Fruit fly (Drosophila melanogaster): ENCODE measurements around the gene CG15404.

CG15404 gene

dm6 chr2L:3144709-3145108 lies 29.1 kb upstream of the CG15404 start, which contains the start of gene toc:
TSS of gene toc (minus strand) at chr2L:3144786.
- TF ChIP-seq dsx (GFP tag; optimal IDR thresholded peaks at IDR 0.05; ENCODE audit: poor library complexity, severe bottlenecking), result peak; percentile 42
- TF ChIP-seq CG15336 (GFP tag; IDR thresholded peaks at IDR 0.05), result 0 out of 2 replicates have a peak, but pooled peaks have one; percentile 8
- TF ChIP-seq CG11762 (GFP tag; optimal IDR thresholded peaks at IDR 0.05; ENCODE audit: insufficient read depth), result no peak

DNA sequence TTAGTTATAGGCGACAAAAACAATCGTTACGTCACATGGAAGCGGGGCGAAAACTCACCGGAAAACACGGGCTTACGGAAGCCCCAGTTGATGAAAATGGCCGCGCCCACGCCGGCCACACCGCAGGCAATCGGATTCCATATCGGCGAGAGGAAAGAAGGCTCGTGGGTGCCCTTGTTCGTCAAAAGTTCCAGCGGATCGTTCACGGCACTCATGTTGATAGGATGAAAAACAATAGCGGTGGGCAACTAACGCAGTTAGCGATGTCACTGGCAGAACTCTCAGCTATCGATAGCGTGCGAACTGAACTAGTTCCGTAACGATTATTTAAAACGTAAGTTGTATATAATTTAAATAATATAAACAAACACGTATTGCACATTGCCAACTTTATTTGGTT lies 28.3 kb upstream of the CG15404 start, which contains the start of gene ND-B14.5B:
ND-B14.5B (minus strand) TSS at position 379 of the 400 bp plus-strand sequence.
- TF ChIP-seq vri (GFP tag; optimal IDR thresholded peaks at IDR 0.05), result peak; percentile 54
- no peak for TF ChIP-seq CG3032 (tag; optimal IDR thresholded peaks at IDR 0.05)

dm6 chr2L:3145897-3146296 lies 27.9 kb upstream of the CG15404 start:
- TF ChIP-seq vri (GFP tag; optimal IDR thresholded peaks at IDR 0.05), result no peak

DNA sequence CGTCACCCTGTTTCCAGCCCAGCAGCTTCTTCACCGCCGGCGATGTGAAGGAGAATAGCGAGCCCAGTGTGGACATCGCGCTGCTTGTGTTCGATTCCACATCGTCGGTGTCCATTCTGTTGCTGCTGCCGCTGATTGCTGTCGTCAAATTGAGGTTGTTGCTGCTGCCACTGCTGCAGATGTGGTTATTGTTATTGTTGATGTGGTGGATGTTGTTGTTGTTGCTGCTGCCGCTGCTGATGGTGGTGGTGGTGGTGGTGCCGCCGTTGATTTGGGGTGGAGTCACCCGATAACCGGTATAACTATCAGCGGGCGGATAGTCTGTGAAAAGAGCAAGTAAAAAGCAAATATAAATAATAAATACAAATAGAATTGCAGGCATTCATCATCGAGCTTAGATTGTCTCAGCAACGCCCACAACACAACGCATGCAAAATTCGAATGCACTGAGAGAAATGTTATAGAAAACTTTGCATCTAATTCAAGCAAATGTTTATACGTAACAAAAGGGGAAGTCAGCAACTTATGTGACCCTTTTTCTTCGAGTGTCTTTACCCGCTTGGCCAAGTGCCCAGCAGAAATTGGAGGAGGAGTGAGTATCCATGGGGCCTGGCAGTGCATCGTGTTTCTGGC lies 24.7 kb upstream of the CG15404 start:
- TF ChIP-seq dsx (GFP tag; optimal IDR thresholded peaks at IDR 0.05; ENCODE audit: poor library complexity, severe bottlenecking), result no peak
- TF ChIP-seq ss (GFP tag; optimal IDR thresholded peaks at IDR 0.05), result no peak
- no peak for TF ChIP-seq CG10669 (GFP tag; optimal IDR thresholded peaks at IDR 0.05)
- no peak for TF ChIP-seq CG11762 (GFP tag; optimal IDR thresholded peaks at IDR 0.05; ENCODE audit: insufficient read depth)
- no peak for TF ChIP-seq Ets21C (GFP tag; optimal IDR thresholded peaks at IDR 0.05)
- peak; percentile 50 for TF ChIP-seq Eip78C (GFP tag)
- TF ChIP-seq CG6792 (GFP tag; optimal IDR thresholded peaks at IDR 0.05), result no peak
- no peak for TF ChIP-seq CG8319 (GFP tag; optimal IDR thresholded peaks at IDR 0.05)
- no peak for TF ChIP-seq Sox14 (GFP tag; optimal IDR thresholded peaks at IDR 0.05)
- peak; percentile 8 for TF ChIP-seq fkh (GFP tag; optimal IDR thresholded peaks at IDR 0.05)
- TF ChIP-seq cyc (GFP tag; optimal IDR thresholded peaks at IDR 0.05), result no peak
- TF ChIP-seq CG6276 (GFP tag; optimal IDR thresholded peaks at IDR 0.05), result no peak
- peak; percentile 66 for TF ChIP-seq Lpt (GFP tag; optimal IDR thresholded peaks at IDR 0.05)
- TF ChIP-seq CG8632 (GFP tag; optimal IDR thresholded peaks at IDR 0.05), result no peak
- TF ChIP-seq CG3032 (tag; optimal IDR thresholded peaks at IDR 0.05), result no peak
- TF ChIP-seq Gug (GFP tag; IDR thresholded peaks at IDR 0.05), result peak; percentile 48; the same call in 1 of the 2 replicates
- no peak for TF ChIP-seq CG11902 (GFP tag; optimal IDR thresholded peaks at IDR 0.05)
- TF ChIP-seq CG9139 (GFP tag; optimal IDR thresholded peaks at IDR 0.05), result no peak
- no peak for TF ChIP-seq Met (GFP tag; optimal IDR thresholded peaks at IDR 0.05)
- no peak for TF ChIP-seq Sox15 (GFP tag; optimal IDR thresholded peaks at IDR 0.05)
- TF ChIP-seq CG6808 (GFP tag; optimal IDR thresholded peaks at IDR 0.05), result no peak
- no peak for TF ChIP-seq Smox (GFP tag; optimal IDR thresholded peaks at IDR 0.05)
- peak; percentile 67 for TF ChIP-seq Hr4 (GFP tag; optimal IDR thresholded peaks at IDR 0.05)
- no peak for TF ChIP-seq Sox102F (GFP tag; optimal IDR thresholded peaks at IDR 0.05)
- no peak for TF ChIP-seq vri (GFP tag; optimal IDR thresholded peaks at IDR 0.05)
- TF ChIP-seq CG32006 (GFP tag; optimal IDR thresholded peaks at IDR 0.05), result peak; percentile 69
- TF ChIP-seq CG6163 (GFP tag; IDR thresholded peaks at IDR 0.05), result peak; percentile 48; the same call in 2 of the 3 replicates
- TF ChIP-seq CG6854 (GFP tag; optimal IDR thresholded peaks at IDR 0.05), result no peak
- no peak for TF ChIP-seq spab (GFP tag; optimal IDR thresholded peaks at IDR 0.05)
- no peak for TF ChIP-seq CG3919 (GFP tag; optimal IDR thresholded peaks at IDR 0.05)
- no peak for TF ChIP-seq fd59A (GFP tag; optimal IDR thresholded peaks at IDR 0.05)
- TF ChIP-seq CG8119 (GFP tag; IDR thresholded peaks at IDR 0.05), result peak; percentile 69; the same call in 2 of the 3 replicates
- no peak for TF ChIP-seq CG10631 (GFP tag; optimal IDR thresholded peaks at IDR 0.05)
- no peak for TF ChIP-seq acj6 (GFP tag; optimal IDR thresholded peaks at IDR 0.05)
- TF ChIP-seq net (GFP tag; optimal IDR thresholded peaks at IDR 0.05), result peak; percentile 15
- no peak for TF ChIP-seq topi (GFP tag; optimal IDR thresholded peaks at IDR 0.05)
- TF ChIP-seq salr (GFP tag; optimal IDR thresholded peaks at IDR 0.05), result no peak
- no peak for TF ChIP-seq Blimp-1 (GFP tag; optimal IDR thresholded peaks at IDR 0.05)
- peak; percentile 58 for TF ChIP-seq CG15336 (GFP tag; IDR thresholded peaks at IDR 0.05)
- TF ChIP-seq fd85E (GFP tag; optimal IDR thresholded peaks at IDR 0.05), result no peak
- no peak for TF ChIP-seq svp (GFP tag)
- TF ChIP-seq CG16779 (tag; optimal IDR thresholded peaks at IDR 0.05), result no peak
- no peak for TF ChIP-seq Eip75B (GFP tag; optimal IDR thresholded peaks at IDR 0.05)

Measured in whole organism, prepupa.